Worm (Caenorhabditis elegans) whole organism, midembryonic: ENCODE results near the gene C33C12.1.

ENCODE experiments used
- T22C8.4 ChIP-seq: fragments of 200-800 bp; sonication (Bioruptor generic); IDR thresholded peaks from 2 replicates; pipeline ENCODE4 v1.3.6; 2022; ENCODE audit warnings: missing genetic modification characterization, missing compliant biosample characterization
- cog-1 ChIP-seq: sonication (generic microtip); optimal IDR thresholded peaks from 2 replicates; lab custom pipeline; 2016; ENCODE audit warnings: missing genetic modification characterization, missing compliant biosample characterization
- flt-1 ChIP-seq: fragments of 200-800 bp; sonication (Bioruptor generic); IDR thresholded peaks from 2 replicates; pipeline ENCODE4 v1.3.6; 2022; ENCODE audit warnings: missing genetic modification characterization, missing compliant biosample characterization
- klf-2 ChIP-seq: fragments of 200-800 bp; sonication (Bioruptor generic); conservative IDR thresholded peaks from 2 replicates; pipeline ENCODE4 v1.3.6; 2022; ENCODE audit warnings: missing genetic modification reagents, missing genetic modification characterization, missing compliant biosample characterization
- med-1 ChIP-seq: sonication (generic microtip); optimal IDR thresholded peaks from 2 replicates; lab custom pipeline; 2017; ENCODE audit warnings: missing genetic modification characterization, mild to moderate bottlenecking, missing compliant biosample characterization, antibody characterized with exemption, missing genetic modification reagents; ENCODE audit not compliant: insufficient read depth
- ref-1 ChIP-seq: fragments of 200-800 bp; sonication (Bioruptor generic); conservative IDR thresholded peaks from 2 replicates; pipeline ENCODE4 v1.3.6; 2022; ENCODE audit warnings: missing genetic modification reagents, missing genetic modification characterization, missing compliant biosample characterization
- tab-1 ChIP-seq: fragments of 200-800 bp; sonication (Bioruptor generic); IDR thresholded peaks from 2 replicates; pipeline ENCODE4 v1.3.6; 2022; ENCODE audit warnings: missing genetic modification characterization, missing compliant biosample characterization
- ztf-23 ChIP-seq: fragments of 200-800 bp; sonication (Bioruptor generic); IDR thresholded peaks from 2 replicates; pipeline ENCODE4 v1.3.6; 2022; ENCODE audit warnings: missing genetic modification reagents, missing genetic modification characterization, missing compliant biosample characterization
- ztf-29 ChIP-seq: fragments of 200-800 bp; sonication (Bioruptor generic); IDR thresholded peaks from 2 replicates; pipeline ENCODE4 v1.3.6; 2022; ENCODE audit warnings: missing genetic modification reagents, missing genetic modification characterization, missing compliant biosample characterization

C33C12.1 gene

DNA sequence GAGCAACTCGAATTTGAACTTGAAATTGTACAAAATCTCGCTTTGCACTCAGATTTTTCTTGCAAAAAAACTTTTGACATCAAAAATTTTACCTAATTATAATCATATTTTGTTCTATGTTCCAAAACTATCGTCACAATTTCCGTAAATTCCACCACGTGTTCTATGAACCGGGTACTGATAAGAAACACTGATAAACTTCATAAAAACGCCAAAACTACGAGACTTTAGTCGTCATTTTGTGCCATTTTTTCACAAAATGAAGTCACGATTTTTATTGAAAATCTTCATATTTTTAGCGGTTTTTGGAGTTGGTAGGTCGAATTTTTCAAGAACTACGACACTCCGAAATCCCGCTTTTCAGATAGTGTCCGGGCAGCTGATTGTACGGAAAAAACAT, 21.4 kb upstream of the C33C12.1 start, which contains the start of gene gba-1:
Gene gba-1, plus strand, starts transcription at position 54 of the 400 bp plus-strand sequence.
- TF ChIP-seq T22C8.4 (GFP tag; lab: Robert Waterston, UW) (no peak), med-1 (GFP tag; lab: Kevin White, UChicago) (no peak), klf-2 (GFP tag; lab: Robert Waterston, UW) (no peak), ztf-23 (GFP tag; lab: Robert Waterston, UW) (no peak), tab-1 (GFP tag; lab: Robert Waterston, UW) (no peak), flt-1 (GFP tag; lab: Robert Waterston, UW) (no peak), cog-1 (tag; lab: Kevin White, UChicago) (no peak), ref-1 (GFP tag; lab: Robert Waterston, UW) (no peak), ztf-29 (GFP tag; lab: Robert Waterston, UW) (no peak)

DNA sequence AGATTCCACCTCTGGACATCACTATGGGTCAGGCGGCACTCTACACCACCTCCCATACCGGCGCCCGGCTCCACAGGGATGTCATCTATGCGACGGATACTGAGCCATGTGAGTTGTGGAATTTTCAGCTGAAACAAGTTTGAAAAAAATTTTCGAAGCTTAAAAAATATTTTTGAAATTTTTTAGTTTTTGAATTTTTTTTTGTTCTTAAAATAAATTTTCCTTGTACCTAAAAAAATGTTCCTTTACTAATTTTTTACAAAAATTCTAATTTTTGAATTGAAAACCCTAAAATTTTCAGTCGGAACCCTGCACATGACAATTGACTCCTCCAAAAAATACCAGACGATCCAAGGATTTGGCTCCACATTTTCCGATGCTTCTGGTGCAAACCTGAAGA, 20.3 kb upstream of the C33C12.1 start:
- TF ChIP-seq ztf-29 (GFP tag; lab: Robert Waterston, UW): no peak
- TF ChIP-seq flt-1 (GFP tag; lab: Robert Waterston, UW): no peak
- TF ChIP-seq tab-1 (GFP tag; lab: Robert Waterston, UW): no peak
- no peak for TF ChIP-seq T22C8.4 (GFP tag; lab: Robert Waterston, UW)
- no peak for TF ChIP-seq ztf-23 (GFP tag; lab: Robert Waterston, UW)
- no peak for TF ChIP-seq med-1 (GFP tag; lab: Kevin White, UChicago)
- no peak for TF ChIP-seq ref-1 (GFP tag; lab: Robert Waterston, UW)
- no peak for TF ChIP-seq cog-1 (tag; lab: Kevin White, UChicago)
- TF ChIP-seq klf-2 (GFP tag; lab: Robert Waterston, UW): no peak

DNA sequence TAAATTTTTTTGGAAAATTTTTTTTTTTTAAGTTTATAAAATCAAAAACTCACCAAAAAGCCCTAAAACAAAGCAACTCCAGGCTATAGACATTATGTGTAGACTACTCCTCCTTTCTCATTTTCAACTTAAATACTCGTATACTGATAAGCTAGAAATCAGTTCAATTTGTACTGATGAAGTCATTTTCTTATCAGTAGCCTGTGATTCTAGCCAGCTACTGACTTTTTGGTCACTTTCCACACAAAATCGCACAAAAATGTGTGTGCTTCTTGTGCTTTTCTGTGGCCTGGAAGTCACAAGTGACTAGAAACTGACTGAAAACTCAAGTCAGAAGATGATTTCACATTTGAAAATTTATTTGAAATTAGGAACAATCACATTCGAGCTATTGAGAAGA, 11.7 kb upstream of the C33C12.1 start, which contains the start of gene gba-2:
Gene gba-2, minus strand, starts transcription at position 106 of the 400 bp plus-strand sequence.
- TF ChIP-seq ref-1 (GFP tag; lab: Robert Waterston, UW): no peak
- no peak for TF ChIP-seq cog-1 (tag; lab: Kevin White, UChicago)
- TF ChIP-seq ztf-23 (GFP tag; lab: Robert Waterston, UW): no peak
- no peak for TF ChIP-seq flt-1 (GFP tag; lab: Robert Waterston, UW)

DNA sequence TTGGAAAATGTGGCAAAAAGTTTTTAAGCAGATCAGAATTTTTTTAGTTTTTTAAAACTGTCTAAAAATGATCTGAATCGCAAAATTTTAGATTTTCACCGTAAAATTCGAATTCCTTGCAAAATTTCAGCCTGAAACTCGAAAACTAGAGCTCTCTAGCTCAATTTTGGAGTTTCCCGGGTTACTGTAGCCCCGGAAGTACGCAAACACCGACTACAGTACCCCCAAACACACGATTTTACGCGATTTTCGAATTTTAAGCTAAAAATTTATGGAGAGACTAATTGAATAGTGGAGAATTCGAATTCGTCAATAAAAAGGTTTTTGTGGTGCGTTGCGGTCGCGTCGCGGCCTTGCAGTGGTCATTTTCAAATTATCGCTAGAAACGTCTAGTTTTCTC, 11.3 kb upstream of the C33C12.1 start:
- TF ChIP-seq med-1 (GFP tag; lab: Kevin White, UChicago): no peak

DNA sequence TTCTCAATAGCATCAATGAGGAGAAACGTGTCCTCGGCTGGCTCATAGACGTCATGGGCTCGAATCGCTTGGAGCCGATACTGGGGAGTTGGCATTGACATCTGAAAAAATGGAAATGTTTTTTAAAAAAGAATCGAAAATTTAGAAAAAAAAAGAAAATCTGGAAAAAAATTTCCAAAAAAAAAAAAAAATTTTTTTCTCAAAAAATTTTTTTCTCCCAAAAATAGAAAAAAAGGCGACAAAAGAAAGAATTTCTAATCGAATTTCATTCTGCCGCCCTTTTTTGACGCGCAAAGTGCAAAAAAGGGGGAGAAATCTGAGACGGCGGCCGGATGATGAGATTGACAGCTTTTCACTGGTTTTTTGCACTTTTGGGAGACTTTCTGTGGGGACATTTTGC, 8.7 kb upstream of the C33C12.1 start, which contains the start of gene mtq-2:
Gene mtq-2, minus strand, starts transcription at position 101 of the 400 bp plus-strand sequence.
- TF ChIP-seq tab-1 (GFP tag; lab: Robert Waterston, UW): no peak
- TF ChIP-seq T22C8.4 (GFP tag; lab: Robert Waterston, UW): no peak
- no peak for TF ChIP-seq ref-1 (GFP tag; lab: Robert Waterston, UW)
- TF ChIP-seq flt-1 (GFP tag; lab: Robert Waterston, UW): no peak
- no peak for TF ChIP-seq klf-2 (GFP tag; lab: Robert Waterston, UW)
- TF ChIP-seq ztf-29 (GFP tag; lab: Robert Waterston, UW): no peak
- TF ChIP-seq ztf-23 (GFP tag; lab: Robert Waterston, UW): no peak
- TF ChIP-seq med-1 (GFP tag; lab: Kevin White, UChicago): no peak
- no peak for TF ChIP-seq cog-1 (tag; lab: Kevin White, UChicago)

DNA sequence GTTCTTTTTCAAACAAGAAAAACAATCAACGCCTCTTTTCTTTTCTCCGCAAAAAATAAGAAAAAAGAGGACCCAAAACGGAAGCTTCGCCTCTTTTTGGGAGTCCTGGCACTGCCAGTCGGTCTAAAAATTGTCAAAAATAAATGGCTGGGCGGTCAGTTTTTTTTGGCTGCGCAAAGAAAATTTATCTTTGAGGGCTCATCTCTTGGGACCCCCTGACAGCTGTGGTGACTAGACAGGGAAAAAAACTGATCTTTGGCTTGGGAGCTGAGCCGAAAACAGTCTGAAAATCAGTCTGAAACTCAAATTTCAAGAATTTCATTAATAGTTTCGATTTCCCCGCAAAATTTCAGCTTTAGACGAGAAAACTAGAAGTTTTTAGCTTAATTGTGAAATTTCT, 7.5 kb upstream of the C33C12.1 start:
- no peak for TF ChIP-seq ztf-23 (GFP tag; lab: Robert Waterston, UW)
- TF ChIP-seq med-1 (GFP tag; lab: Kevin White, UChicago): no peak
- TF ChIP-seq ref-1 (GFP tag; lab: Robert Waterston, UW): no peak

DNA sequence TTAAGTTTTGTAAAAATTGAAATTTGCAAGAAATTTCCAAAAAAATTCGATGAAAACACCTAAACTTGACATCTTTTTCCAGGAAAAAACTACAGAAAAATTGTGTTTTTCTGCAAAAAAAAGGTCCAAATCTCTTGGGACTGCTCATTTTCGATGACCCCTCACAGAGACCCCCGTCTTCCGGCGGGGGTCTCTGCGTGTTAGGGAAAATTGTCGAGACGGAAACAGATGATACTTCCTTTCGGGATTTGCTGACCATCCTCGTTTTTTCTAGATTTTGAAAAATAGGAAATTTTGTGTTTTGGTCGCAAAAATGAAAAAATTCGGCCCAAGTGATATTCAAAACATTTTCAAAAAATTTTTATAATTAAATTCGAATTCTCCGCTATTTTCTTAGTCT, 6.7 kb upstream of the C33C12.1 start:
- TF ChIP-seq ref-1 (GFP tag; lab: Robert Waterston, UW): no peak
- TF ChIP-seq med-1 (GFP tag; lab: Kevin White, UChicago): no peak
- no peak for TF ChIP-seq tab-1 (GFP tag; lab: Robert Waterston, UW)
- TF ChIP-seq ztf-29 (GFP tag; lab: Robert Waterston, UW): no peak
- no peak for TF ChIP-seq T22C8.4 (GFP tag; lab: Robert Waterston, UW)
- TF ChIP-seq cog-1 (tag; lab: Kevin White, UChicago): no peak
- no peak for TF ChIP-seq ztf-23 (GFP tag; lab: Robert Waterston, UW)
- no peak for TF ChIP-seq flt-1 (GFP tag; lab: Robert Waterston, UW)
- TF ChIP-seq klf-2 (GFP tag; lab: Robert Waterston, UW): no peak

DNA sequence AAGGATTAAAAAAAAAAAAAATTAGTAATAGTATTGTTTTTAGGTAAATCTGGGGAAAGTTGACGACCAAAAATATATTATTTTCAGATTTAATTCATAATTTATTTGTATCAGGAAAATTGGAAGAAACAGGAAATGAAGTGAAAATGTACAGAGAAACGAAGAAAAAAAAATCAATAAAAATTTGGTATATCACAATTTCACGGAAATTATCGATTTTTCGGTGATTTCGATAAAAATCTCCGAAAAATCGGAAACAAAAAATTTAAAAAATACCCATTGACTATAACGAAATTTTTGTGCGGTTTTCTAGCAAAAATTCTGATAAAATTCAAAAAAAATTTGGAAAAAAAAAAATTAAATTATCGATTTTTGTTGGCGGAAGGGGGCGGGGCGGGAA, 5.8 kb upstream of the C33C12.1 start:
- TF ChIP-seq med-1 (GFP tag; lab: Kevin White, UChicago) (no peak), cog-1 (tag; lab: Kevin White, UChicago) (no peak), tab-1 (GFP tag; lab: Robert Waterston, UW) (no peak), ref-1 (GFP tag; lab: Robert Waterston, UW) (no peak), ztf-23 (GFP tag; lab: Robert Waterston, UW) (no peak), flt-1 (GFP tag; lab: Robert Waterston, UW) (no peak), T22C8.4 (GFP tag; lab: Robert Waterston, UW) (no peak), ztf-29 (GFP tag; lab: Robert Waterston, UW) (no peak), klf-2 (GFP tag; lab: Robert Waterston, UW) (no peak)

DNA sequence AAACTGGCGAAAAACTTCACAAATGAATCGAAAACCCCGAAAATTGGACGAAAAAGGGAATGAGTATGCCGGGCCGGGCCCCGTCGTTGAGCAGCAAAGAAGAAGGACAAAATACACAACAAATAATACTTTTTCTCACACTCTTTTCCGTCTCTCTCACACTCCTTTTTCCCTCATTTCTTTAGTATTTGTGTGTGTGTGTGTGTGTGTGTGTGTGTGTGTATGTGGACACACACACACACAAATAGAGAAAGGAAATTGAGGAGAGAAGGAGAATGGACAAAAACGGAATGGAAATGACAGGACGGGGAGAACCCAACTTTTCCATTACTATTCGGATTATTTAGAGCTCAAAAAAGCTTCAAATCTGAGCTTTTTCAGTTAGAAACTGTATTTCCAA, 2.5 kb upstream of the C33C12.1 start:
- TF ChIP-seq ref-1 (GFP tag; lab: Robert Waterston, UW) (no peak), cog-1 (tag; lab: Kevin White, UChicago) (peak; percentile 33)

DNA sequence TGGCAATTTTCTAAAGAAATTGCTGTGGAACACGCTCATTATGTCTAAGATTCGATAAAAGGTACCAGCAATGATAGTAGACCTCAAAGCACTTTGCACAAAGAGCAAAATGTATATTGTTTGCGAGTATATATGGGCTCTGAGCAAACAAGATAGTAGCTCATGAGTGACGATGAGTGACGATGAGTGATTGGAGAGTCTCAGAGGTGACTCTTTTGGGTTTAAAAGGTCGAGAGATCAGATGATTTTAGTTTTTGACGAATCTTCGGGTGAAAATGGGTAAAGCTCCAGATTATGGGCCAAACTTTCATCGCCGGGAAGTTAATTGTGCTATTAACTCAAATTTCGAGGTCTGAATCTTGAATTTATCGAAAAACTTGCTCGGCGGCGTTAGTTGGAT, 1.3 kb upstream of the C33C12.1 start:
- TF ChIP-seq med-1 (GFP tag; lab: Kevin White, UChicago) (no peak), tab-1 (GFP tag; lab: Robert Waterston, UW) (no peak), flt-1 (GFP tag; lab: Robert Waterston, UW) (no peak), ztf-29 (GFP tag; lab: Robert Waterston, UW) (no peak), ztf-23 (GFP tag; lab: Robert Waterston, UW) (no peak), ref-1 (GFP tag; lab: Robert Waterston, UW) (no peak), cog-1 (tag; lab: Kevin White, UChicago) (no peak), T22C8.4 (GFP tag; lab: Robert Waterston, UW) (no peak), klf-2 (GFP tag; lab: Robert Waterston, UW) (no peak)
